Fruit fly (Drosophila melanogaster) whole organism, embryonic: ENCODE data around the gene CG42404.
A peak's percentile ranks its signal among the peaks of the same experiment; 100 is the strongest.

ENCODE experiments used
- BEAF-32 ChIP-seq: fragments of 200-800 bp; sonication (Bioruptor generic); optimal IDR thresholded peaks from 3 replicates; lab custom pipeline; 2017; ENCODE audit warnings: missing biosample characterization, missing genetic modification characterization, mild to moderate bottlenecking, moderate library complexity, missing genetic modification reagents
- Bgb ChIP-seq: fragments of 200-800 bp; sonication (Bioruptor generic); IDR thresholded peaks from 2 replicates; pipeline ENCODE4 v1.3.6; 2022; ENCODE audit warnings: missing biosample characterization, missing genetic modification characterization; ENCODE audit not compliant: partially characterized antibody
- CG10321 ChIP-seq: fragments of 200-800 bp; sonication (Bioruptor generic); IDR thresholded peaks from 2 replicates; pipeline ENCODE4 v1.3.6; 2022; ENCODE audit warnings: missing biosample characterization, missing genetic modification characterization
- CG11504 ChIP-seq: fragments of 200-800 bp; sonication (Bioruptor generic); optimal IDR thresholded peaks from 3 replicates; lab custom pipeline; 2019; ENCODE audit warnings: missing biosample characterization, mild to moderate bottlenecking, missing genetic modification characterization, moderate library complexity
- CG12071 ChIP-seq: fragments of 200-800 bp; sonication (Bioruptor generic); optimal IDR thresholded peaks from 3 replicates; lab custom pipeline; 2018; ENCODE audit warnings: missing biosample characterization, mild to moderate bottlenecking, missing genetic modification characterization
- CG1233 ChIP-seq: fragments of 200-800 bp; sonication (Bioruptor generic); optimal IDR thresholded peaks from 4 replicates; lab custom pipeline; 2018; ENCODE audit warnings: missing biosample characterization, mild to moderate bottlenecking, missing genetic modification characterization
- CG13624 ChIP-seq: fragments of 200-800 bp; sonication (Bioruptor generic); optimal IDR thresholded peaks from 2 replicates; lab custom pipeline; 2016; ENCODE audit warnings: missing biosample characterization, missing genetic modification characterization
- CG15601 ChIP-seq: fragments of 200-800 bp; sonication (Bioruptor generic); optimal IDR thresholded peaks from 3 replicates; lab custom pipeline; 2019; ENCODE audit warnings: missing biosample characterization, mild to moderate bottlenecking, missing genetic modification characterization, moderate library complexity
- CG18262 ChIP-seq: fragments of 200-800 bp; optimal IDR thresholded peaks from 3 replicates; lab custom pipeline; 2019; ENCODE audit warnings: missing biosample characterization, mild to moderate bottlenecking, missing genetic modification characterization, moderate library complexity
- CG2712 ChIP-seq: fragments of 200-800 bp; optimal IDR thresholded peaks from 3 replicates; lab custom pipeline; 2019; ENCODE audit warnings: missing biosample characterization, mild to moderate bottlenecking, missing genetic modification characterization, moderate library complexity
- CG31365 ChIP-seq: fragments of 200-800 bp; sonication (Bioruptor generic); optimal IDR thresholded peaks from 2 replicates; lab custom pipeline; 2018; ENCODE audit warnings: missing biosample characterization, mild to moderate bottlenecking, missing genetic modification characterization
- CG32532 ChIP-seq: fragments of 200-800 bp; sonication (Bioruptor generic); IDR thresholded peaks from 2 replicates; pipeline ENCODE4 v1.3.6; 2022; ENCODE audit warnings: missing biosample characterization, missing genetic modification characterization
- CG33213 ChIP-seq: fragments of 200-800 bp; sonication (Bioruptor generic); optimal IDR thresholded peaks from 3 replicates; lab custom pipeline; 2016; ENCODE audit warnings: missing biosample characterization, missing genetic modification characterization
- CG5953 ChIP-seq: fragments of 200-800 bp; sonication (Bioruptor generic); IDR thresholded peaks from 2 replicates; pipeline ENCODE4 v1.3.6; 2022; ENCODE audit warnings: missing biosample characterization, missing genetic modification characterization
- CG6813 ChIP-seq: fragments of 200-800 bp; sonication (Bioruptor generic); optimal IDR thresholded peaks from 2 replicates; lab custom pipeline; 2017; ENCODE audit warnings: missing biosample characterization, missing genetic modification characterization, mild to moderate bottlenecking, moderate library complexity, missing genetic modification reagents
- CG7963 ChIP-seq: fragments of 200-800 bp; sonication (Bioruptor generic); IDR thresholded peaks from 3 replicates; pipeline ENCODE4 v1.3.6; 2022; ENCODE audit warnings: missing biosample characterization, missing genetic modification characterization; ENCODE audit not compliant: partially characterized antibody
- CG7987 ChIP-seq: fragments of 200-800 bp; sonication (Bioruptor generic); optimal IDR thresholded peaks from 2 replicates; lab custom pipeline; 2018; ENCODE audit warnings: missing biosample characterization, mild to moderate bottlenecking, missing genetic modification characterization, moderate library complexity
- CG9727 ChIP-seq: fragments of 200-800 bp; sonication (Bioruptor generic); optimal IDR thresholded peaks from 3 replicates; lab custom pipeline; 2017; ENCODE audit warnings: missing biosample characterization, mild to moderate bottlenecking, missing genetic modification characterization
- CG9876 ChIP-seq: fragments of 200-800 bp; sonication (Bioruptor generic); optimal IDR thresholded peaks from 2 replicates; lab custom pipeline; 2016; ENCODE audit warnings: missing biosample characterization, missing genetic modification characterization
- Deaf1 ChIP-seq: fragments of 200-800 bp; optimal IDR thresholded peaks from 3 replicates; lab custom pipeline; 2019; ENCODE audit warnings: missing biosample characterization, mild to moderate bottlenecking, missing genetic modification characterization, moderate library complexity
- Dip2 ChIP-seq: fragments of 200-800 bp; sonication (Bioruptor generic); IDR thresholded peaks from 2 replicates; pipeline ENCODE4 v1.3.6; 2022; ENCODE audit warnings: missing biosample characterization, missing genetic modification characterization
- Dp ChIP-seq: fragments of 200-800 bp; sonication (Bioruptor generic); optimal IDR thresholded peaks from 2 replicates; lab custom pipeline; 2018; ENCODE audit warnings: missing biosample characterization, mild to moderate bottlenecking, missing genetic modification characterization, moderate library complexity
- H2.0 ChIP-seq: fragments of 200-800 bp; sonication (Bioruptor generic); IDR thresholded peaks from 2 replicates; pipeline ENCODE4 v1.3.6; 2022; ENCODE audit warnings: missing biosample characterization, missing genetic modification characterization
- HmgD ChIP-seq: fragments of 200-800 bp; sonication (Bioruptor generic); optimal IDR thresholded peaks from 3 replicates; lab custom pipeline; 2016; ENCODE audit warnings: missing biosample characterization, missing genetic modification characterization
- Hr51 ChIP-seq, 2 experiments: fragments of 200-800 bp; sonication (Bioruptor generic); optimal IDR thresholded peaks; 2 replicates in 1 of 2; 3 replicates in 1 of 2; lab custom pipeline; 2016 to 2018; ENCODE audit warnings: missing biosample characterization in 2 of 2, missing genetic modification characterization in 2 of 2, mild to moderate bottlenecking in 1 of 2, moderate library complexity in 1 of 2
- Max ChIP-seq: fragments of 200-800 bp; sonication (Bioruptor generic); optimal IDR thresholded peaks from 2 replicates; lab custom pipeline; 2016; ENCODE audit warnings: missing biosample characterization, mild to moderate bottlenecking, missing genetic modification characterization
- Mrtf ChIP-seq: fragments of 200-800 bp; sonication (Bioruptor generic); IDR thresholded peaks from 3 replicates; pipeline ENCODE4 v1.3.6; 2022; ENCODE audit warnings: missing biosample characterization, missing genetic modification characterization
- Pdp1 ChIP-seq, 2 experiments: fragments of 200-800 bp; sonication (Bioruptor generic); optimal IDR thresholded peaks; 3 replicates each; lab custom pipeline; 2016; ENCODE audit warnings: missing biosample characterization in 2 of 2, missing genetic modification characterization in 2 of 2, mild to moderate bottlenecking in 1 of 2, moderate library complexity in 1 of 2
- Side ChIP-seq: fragments of 200-800 bp; sonication (Bioruptor generic); optimal IDR thresholded peaks from 2 replicates; lab custom pipeline; 2016; ENCODE audit warnings: missing biosample characterization, missing genetic modification characterization
- Sry-β ChIP-seq: fragments of 200-800 bp; sonication (Bioruptor generic); optimal IDR thresholded peaks from 2 replicates; lab custom pipeline; 2018; ENCODE audit warnings: missing biosample characterization, mild to moderate bottlenecking, missing genetic modification characterization, moderate library complexity
- Trl ChIP-seq, 3 experiments: fragments of >200 bp in 2 of 3; fragments of 200-800 bp in 1 of 3; sonication (Bioruptor generic) in 1 of 3; optimal IDR thresholded peaks; 2 replicates in 1 of 3; 3 replicates in 2 of 3; lab custom pipeline; 2016 to 2017; ENCODE audit warnings: missing biosample characterization in 1 of 3, missing genetic modification characterization in 1 of 3
- bbx ChIP-seq: fragments of 200-800 bp; sonication (Bioruptor generic); IDR thresholded peaks from 2 replicates; pipeline ENCODE4 v1.3.6; 2022; ENCODE audit warnings: missing biosample characterization, missing genetic modification characterization; ENCODE audit not compliant: partially characterized antibody
- bigmax ChIP-seq: fragments of 200-800 bp; sonication (Bioruptor generic); optimal IDR thresholded peaks from 2 replicates; lab custom pipeline; 2018; ENCODE audit warnings: missing biosample characterization, mild to moderate bottlenecking, missing genetic modification characterization
- chinmo ChIP-seq: fragments of 200-800 bp; sonication (Bioruptor generic); IDR thresholded peaks from 4 replicates; pipeline ENCODE4 v1.3.6; 2022; ENCODE audit warnings: missing biosample characterization, missing genetic modification characterization; ENCODE audit not compliant: partially characterized antibody
- chm ChIP-seq: fragments of 200-800 bp; sonication (Bioruptor generic); IDR thresholded peaks from 2 replicates; pipeline ENCODE4 v1.3.6; 2022; ENCODE audit warnings: missing biosample characterization, missing genetic modification characterization
- ci ChIP-seq: fragments of 200-800 bp; sonication (Bioruptor generic); IDR thresholded peaks from 3 replicates; pipeline ENCODE4 v1.3.6; 2022; ENCODE audit warnings: missing biosample characterization, missing genetic modification characterization
- dan ChIP-seq: fragments of 200-800 bp; sonication (Bioruptor generic); IDR thresholded peaks from 2 replicates; pipeline ENCODE4 v1.3.6; 2022; ENCODE audit warnings: missing biosample characterization, missing genetic modification characterization
- dpn ChIP-seq, 2 experiments: fragments of 200-800 bp; sonication (Bioruptor generic); optimal IDR thresholded peaks; 3 replicates each; lab custom pipeline; 2016; ENCODE audit warnings: missing biosample characterization in 2 of 2, missing genetic modification characterization in 2 of 2
- dysf ChIP-seq: fragments of 200-800 bp; sonication (Bioruptor generic); IDR thresholded peaks from 3 replicates; pipeline ENCODE4 v1.3.6; 2022; ENCODE audit warnings: missing biosample characterization, missing genetic modification characterization
- fd64A ChIP-seq: fragments of 200-800 bp; sonication (Bioruptor generic); optimal IDR thresholded peaks from 3 replicates; lab custom pipeline; 2018; ENCODE audit warnings: missing biosample characterization, mild to moderate bottlenecking, missing genetic modification characterization
- fru ChIP-seq: fragments of >200 bp; optimal IDR thresholded peaks from 2 replicates; lab custom pipeline; 2017
- gce ChIP-seq: fragments of 200-800 bp; sonication (Bioruptor generic); IDR thresholded peaks from 3 replicates; pipeline ENCODE4 v1.3.6; 2022; ENCODE audit warnings: missing biosample characterization, missing genetic modification characterization
- jumu ChIP-seq: fragments of 200-800 bp; sonication (Bioruptor generic); optimal IDR thresholded peaks from 3 replicates; lab custom pipeline; 2016; ENCODE audit warnings: missing biosample characterization, missing genetic modification characterization
- org-1 ChIP-seq: fragments of 200-800 bp; sonication (Bioruptor generic); optimal IDR thresholded peaks from 2 replicates; lab custom pipeline; 2017; ENCODE audit warnings: missing biosample characterization, missing genetic modification characterization
- pan ChIP-seq, 4 experiments: fragments of >200 bp in 3 of 4; fragments of 200-800 bp in 1 of 4; sonication (Bioruptor generic) in 1 of 4; optimal IDR thresholded peaks in 3 of 4; IDR thresholded peaks in 1 of 4; 2 replicates each; pipeline versions ENCODE4 v1.3.6 to Lab custom; 2017 to 2022; ENCODE audit warnings: missing biosample characterization in 2 of 4, missing genetic modification characterization in 2 of 4, mixed read lengths in 1 of 4
- pfk ChIP-seq: fragments of 200-800 bp; sonication (Bioruptor generic); optimal IDR thresholded peaks from 2 replicates; lab custom pipeline; 2018; ENCODE audit warnings: missing biosample characterization, mild to moderate bottlenecking, missing genetic modification characterization, moderate library complexity
- pita ChIP-seq: fragments of 200-800 bp; sonication (Bioruptor generic); optimal IDR thresholded peaks from 2 replicates; lab custom pipeline; 2017; ENCODE audit warnings: missing biosample characterization, mild to moderate bottlenecking, missing genetic modification characterization
- psq ChIP-seq: fragments of 200-800 bp; sonication (Bioruptor generic); optimal IDR thresholded peaks from 2 replicates; lab custom pipeline; 2017; ENCODE audit warnings: missing biosample characterization, missing genetic modification characterization
- sens-2 ChIP-seq: fragments of 200-800 bp; sonication (Bioruptor generic); IDR thresholded peaks from 2 replicates; pipeline ENCODE4 v1.3.6; 2022; ENCODE audit warnings: missing biosample characterization, missing genetic modification characterization

Gene CG42404

DNA sequence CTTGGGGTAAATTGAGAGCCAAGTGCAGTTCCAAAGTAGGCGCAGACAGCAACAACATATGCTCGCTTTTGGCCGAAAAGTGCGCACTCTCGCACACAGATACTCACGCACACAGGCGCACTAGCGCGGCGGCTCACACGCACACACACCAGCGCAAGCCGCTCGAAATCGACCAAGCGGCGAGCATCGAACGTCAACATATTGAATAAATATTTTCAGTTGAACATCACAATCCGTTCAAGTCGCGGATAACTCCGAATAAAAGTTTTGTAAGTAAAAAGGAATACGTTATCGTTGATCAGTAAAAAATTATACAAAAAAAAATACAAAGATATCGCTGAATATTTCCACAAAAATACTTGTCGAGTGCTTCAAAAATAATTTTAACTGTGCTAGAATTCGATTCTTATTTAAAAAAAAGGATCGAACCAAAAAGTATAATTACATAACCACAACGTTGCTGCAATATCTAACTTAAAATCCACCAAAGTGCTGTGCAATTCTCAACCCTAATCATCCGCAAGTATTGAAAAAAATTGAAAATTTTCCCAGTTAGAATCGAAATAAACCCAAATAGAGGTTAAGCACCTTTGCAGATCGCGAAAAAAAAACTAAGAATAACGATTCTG lies 31.6 kb downstream of the CG42404 start:
- TF ChIP-seq chinmo (0 out of 4 replicates have a peak, but pooled peaks have one; percentile 18), Trl (optimal IDR thresholded peaks at IDR 0.05; lab: Kevin White, UChicago) (peak in 1 of 2 experiments; percentile 39), Trl (GFP tag; optimal IDR thresholded peaks at IDR 0.05; lab: Kevin White, UChicago) (no peak), BEAF-32 (GFP tag; lab: Kevin White, UChicago) (no peak), org-1 (no peak), psq (GFP tag; lab: Kevin White, UChicago) (no peak), bigmax (GFP tag; lab: Kevin White, UChicago) (no peak), sens-2 (GFP tag; lab: Robert Waterston, UW) (no peak), bbx (GFP tag; lab: Robert Waterston, UW) (no peak), CG13624 (GFP tag; lab: Kevin White, UChicago) (no peak), dysf (no peak), CG2712 (tag; lab: Kevin White, UChicago) (peak; percentile 28), CG7963 (GFP tag; lab: Robert Waterston, UW) (no peak), CG9727 (GFP tag; lab: Kevin White, UChicago) (peak; percentile 46), fd64A (GFP tag; lab: Kevin White, UChicago) (no peak), Side (no peak), CG11504 (tag; lab: Kevin White, UChicago) (peak; percentile 11), CG33213 (no peak), HmgD (GFP tag; lab: Kevin White, UChicago) (no peak), CG31365 (tag; lab: Kevin White, UChicago) (no peak), pfk (GFP tag; lab: Kevin White, UChicago) (no peak), dan (no peak), CG5953 (GFP tag; lab: Robert Waterston, UW) (no peak), H2.0 (GFP tag; lab: Robert Waterston, UW) (no peak), pan (optimal IDR thresholded peaks at IDR 0.05; lab: Kevin White, UChicago) (no peak), pan (GFP tag; optimal IDR thresholded peaks at IDR 0.05 in 1 of 2, IDR thresholded peaks at IDR 0.05 in 1 of 2) (peak in 1 of 2 experiments; percentile 2), Dp (no peak), CG7987 (no peak), Bgb (GFP tag; lab: Robert Waterston, UW) (no peak), Hr51 (GFP tag; optimal IDR thresholded peaks at IDR 0.05; lab: Kevin White, UChicago) (no peak), CG9876 (GFP tag; lab: Kevin White, UChicago) (no peak), Sry-β (GFP tag; lab: Kevin White, UChicago) (no peak), Pdp1 (GFP tag; optimal IDR thresholded peaks at IDR 0.05; lab: Kevin White, UChicago) (peak in 1 of 2 experiments; percentile 72), Max (GFP tag; lab: Kevin White, UChicago) (no peak), CG32532 (no peak), dpn (GFP tag; optimal IDR thresholded peaks at IDR 0.05; lab: Kevin White, UChicago) (no peak), chm (GFP tag; lab: Robert Waterston, UW) (peak; percentile 54; the same call in 1 of the 2 replicates), pita (GFP tag; lab: Kevin White, UChicago) (no peak), Mrtf (0 out of 3 replicates have a peak, but pooled peaks have one; percentile 4), CG15601 (tag; lab: Kevin White, UChicago) (peak; percentile 99), CG18262 (peak; percentile 7), gce (no peak), ci (GFP tag; lab: Robert Waterston, UW) (peak; percentile 32; the same call in 1 of the 3 replicates), CG1233 (no peak), fru (lab: Kevin White, UChicago) (no peak), jumu (no peak), CG6813 (GFP tag; lab: Kevin White, UChicago) (no peak), CG12071 (GFP tag; lab: Kevin White, UChicago) (no peak), Dip2 (GFP tag; lab: Robert Waterston, UW) (no peak), Deaf1 (tag; lab: Kevin White, UChicago) (no peak), CG10321 (no peak)
